Worm (Caenorhabditis elegans) whole organism, L4 larva: Measurements from ENCODE around the gene ZC196.4.

Source experiments
- ama-1 ChIP-seq: fragments of 150-350 bp; optimal IDR thresholded peaks from 2 replicates; lab custom pipeline; 2014; ENCODE audit warnings: inconsistent platforms, mixed read lengths
- lin-13 ChIP-seq: fragments of 150-350 bp; optimal IDR thresholded peaks from 2 replicates; lab custom pipeline; 2014; ENCODE audit warnings: missing biosample characterization, missing genetic modification reagents, missing genetic modification characterization
- nhr-11 ChIP-seq: fragments of 150-350 bp; optimal IDR thresholded peaks from 2 replicates; lab custom pipeline; 2014; ENCODE audit warnings: missing biosample characterization, missing genetic modification characterization
- sdz-12 ChIP-seq: fragments of 200-800 bp; sonication (Bioruptor generic); optimal IDR thresholded peaks from 2 replicates; lab custom pipeline; 2018; ENCODE audit warnings: mild to moderate bottlenecking, missing genetic modification characterization, missing compliant biosample characterization
- skn-1 ChIP-seq: fragments of 150-350 bp; optimal IDR thresholded peaks from 2 replicates; lab custom pipeline; 2014; ENCODE audit warnings: missing biosample characterization, missing genetic modification characterization
- snpc-4 ChIP-seq: fragments of 150-350 bp; optimal IDR thresholded peaks from 2 replicates; lab custom pipeline; 2014; ENCODE audit warnings: missing biosample characterization, missing genetic modification characterization
- unc-130 ChIP-seq: sonication (generic microtip); optimal IDR thresholded peaks from 2 replicates; lab custom pipeline; 2016; ENCODE audit warnings: missing genetic modification reagents, missing genetic modification characterization, missing compliant biosample characterization
- unc-39 ChIP-seq: sonication (generic microtip); optimal IDR thresholded peaks from 2 replicates; lab custom pipeline; 2017; ENCODE audit warnings: missing biosample characterization, missing genetic modification characterization

DNA sequence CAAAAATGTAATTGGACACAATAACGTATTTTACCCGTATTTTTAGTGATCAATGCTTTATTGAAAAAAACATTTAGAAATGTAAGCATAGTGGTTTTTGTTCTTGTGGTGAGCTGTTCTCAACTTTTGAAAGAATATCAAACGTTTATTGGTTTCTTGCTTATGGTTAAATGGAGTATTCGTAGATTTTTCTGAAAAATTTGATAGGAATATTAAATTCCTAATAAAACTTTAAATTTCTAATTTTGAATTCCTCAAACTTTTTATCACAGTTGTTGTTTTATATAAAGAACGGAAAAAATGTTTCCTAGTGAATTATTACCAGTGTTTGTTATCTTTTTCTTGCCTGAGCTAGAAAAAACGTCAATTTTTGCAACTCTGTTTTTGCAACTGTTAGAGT lies 20.5 kb downstream of the ZC196.4 start, which contains the start of gene B0507.5:
- TF ChIP-seq unc-39: no peak
- no peak for TF ChIP-seq lin-13
- TF ChIP-seq ama-1 (lab: Kevin White, UChicago): no peak
- TF ChIP-seq nhr-11 (tag; lab: Kevin White, UChicago): no peak
- no peak for TF ChIP-seq snpc-4 (tag; lab: Kevin White, UChicago)
- no peak for TF ChIP-seq sdz-12 (GFP tag; lab: Kevin White, UChicago)
- no peak for TF ChIP-seq skn-1 (tag; lab: Kevin White, UChicago)
- TF ChIP-seq unc-130: no peak
